Worm (Caenorhabditis elegans): ENCODE data around the gene T22D1.5.

The T22D1.5 gene

ce11 chrIV:6905428-6905827 lies 1.7 kb downstream of the T22D1.5 start (continued):
- TF ChIP-seq ama-1 (optimal IDR thresholded peaks at IDR 0.05) (no peak), ama-1 (GFP tag; optimal IDR thresholded peaks at IDR 0.05) (peak in 1 of 2 experiments; percentile 81), nfya-2 (GFP tag; IDR thresholded peaks at IDR 0.05) (0 out of 2 replicates have a peak, but pooled peaks have one; percentile 5), nfyb-1 (GFP tag; IDR thresholded peaks at IDR 0.05) (peak; percentile 66), cebp-1 (GFP tag; IDR thresholded peaks at IDR 0.05) (no peak), cebp-1 (tag; optimal IDR thresholded peaks at IDR 0.05) (peak; percentile 20), rpc-1 (optimal IDR thresholded peaks at IDR 0.05) (no peak), rpc-1 (tag; optimal IDR thresholded peaks at IDR 0.05) (no peak), athp-1 (tag; optimal IDR thresholded peaks at IDR 0.05) (peak; percentile 19), Y79H2A.3 (GFP tag; conservative IDR thresholded peaks at IDR 0.05) (peak; percentile 77), madf-6 (GFP tag; IDR thresholded peaks at IDR 0.05) (peak; percentile 64; the same call in 1 of the 2 replicates), cebp-2 (GFP tag; IDR thresholded peaks at IDR 0.05) (no peak), rcor-1 (GFP tag; IDR thresholded peaks at IDR 0.05) (peak; percentile 49), egl-44 (GFP tag; IDR thresholded peaks at IDR 0.05) (0 out of 2 replicates have a peak, but pooled peaks have one; percentile 31), snpc-3.4 (tag; optimal IDR thresholded peaks at IDR 0.05) (no peak), nhr-179 (tag; optimal IDR thresholded peaks at IDR 0.05) (no peak), dpff-1 (tag; optimal IDR thresholded peaks at IDR 0.05) (no peak), lsl-1 (GFP tag; optimal IDR thresholded peaks at IDR 0.05) (peak; percentile 30), mes-4 (tag; optimal IDR thresholded peaks at IDR 0.05) (no peak), lin-26 (GFP tag; IDR thresholded peaks at IDR 0.05) (0 out of 2 replicates have a peak, but pooled peaks have one; percentile 47), D2030.7 (GFP tag; IDR thresholded peaks at IDR 0.05) (peak; percentile 46), ceh-79 (tag; optimal IDR thresholded peaks at IDR 0.05) (no peak), tbx-9 (tag; optimal IDR thresholded peaks at IDR 0.05; ENCODE audit: borderline replicate concordance) (no peak), mxl-1 (tag; optimal IDR thresholded peaks at IDR 0.05) (no peak), ztf-3 (GFP tag; optimal IDR thresholded peaks at IDR 0.05) (no peak), nhr-90 (tag; optimal IDR thresholded peaks at IDR 0.05) (no peak), ceh-40 (GFP tag; IDR thresholded peaks at IDR 0.05) (no peak), ztf-22 (GFP tag; optimal IDR thresholded peaks at IDR 0.05) (no peak), hlh-26 (GFP tag; conservative IDR thresholded peaks at IDR 0.05) (no peak), hsf-1 (GFP tag; IDR thresholded peaks at IDR 0.05) (0 out of 2 replicates have a peak, but pooled peaks have one; percentile 21), attf-6 (GFP tag; IDR thresholded peaks at IDR 0.05) (peak; percentile 65), F39B2.1 (GFP tag; IDR thresholded peaks at IDR 0.05) (peak; percentile 77; the same call in 1 of the 2 replicates), ccch-3 (GFP tag; optimal IDR thresholded peaks at IDR 0.05) (no peak), lin-54 (GFP tag; optimal IDR thresholded peaks at IDR 0.05) (peak; percentile 64), mcd-1 (GFP tag; IDR thresholded peaks at IDR 0.05) (no peak), Y53F4B.3 (GFP tag; IDR thresholded peaks at IDR 0.05) (0 out of 2 replicates have a peak, but pooled peaks have one; percentile 39), snpc-4 (GFP tag; optimal IDR thresholded peaks at IDR 0.05) (no peak), snpc-4 (tag; optimal IDR thresholded peaks at IDR 0.05) (peak in 1 of 4 experiments; percentile 59), F37B4.10 (GFP tag; IDR thresholded peaks at IDR 0.05) (no peak), hlh-12 (tag; optimal IDR thresholded peaks at IDR 0.05) (no peak), B0019.2 (GFP tag; conservative IDR thresholded peaks at IDR 0.05) (peak; percentile 43; the same call in 1 of the 2 replicates), lin-35 (GFP tag; optimal IDR thresholded peaks at IDR 0.05) (no peak), F22D6.2 (tag; optimal IDR thresholded peaks at IDR 0.05) (no peak), repo-1 (tag; optimal IDR thresholded peaks at IDR 0.05) (peak; percentile 8), nhr-80 (tag; optimal IDR thresholded peaks at IDR 0.05) (no peak), sea-2 (GFP tag; IDR thresholded peaks at IDR 0.05) (no peak), C17E4.6 (GFP tag; IDR thresholded peaks at IDR 0.05) (0 out of 2 replicates have a peak, but pooled peaks have one; percentile 33), unc-130 (GFP tag; optimal IDR thresholded peaks at IDR 0.05) (peak; percentile 34), lin-40 (tag; optimal IDR thresholded peaks at IDR 0.05) (no peak), sdz-38 (tag; optimal IDR thresholded peaks at IDR 0.05) (no peak), ekl-4 (GFP tag; IDR thresholded peaks at IDR 0.05) (peak; percentile 41; the same call in 1 of the 2 replicates)
